Worm (Caenorhabditis elegans): Measurements from ENCODE around the gene cyp-14A5.

DNA sequence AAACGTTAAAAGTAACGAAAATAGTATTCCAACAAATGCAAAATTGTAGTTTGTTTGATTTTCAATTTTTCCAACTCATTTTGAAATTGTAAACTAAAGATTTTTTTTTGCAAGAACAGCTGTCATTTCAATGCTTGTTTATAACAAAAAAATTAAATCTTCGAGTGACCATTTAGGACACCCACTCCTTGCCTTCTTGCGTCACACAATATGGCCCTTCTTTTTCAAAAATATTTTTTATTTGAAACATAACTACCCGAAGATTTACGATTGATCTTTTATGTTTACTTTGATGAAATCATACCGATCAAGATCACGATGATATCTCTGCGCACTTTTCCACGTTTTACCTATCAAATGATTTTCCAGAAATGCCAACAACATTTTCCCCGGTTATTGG is 36.7 kb upstream of the cyp-14A5 start, which contains the start of gene ZC317.2:
- no peak for TF ChIP-seq tbx-2 (tag; optimal IDR thresholded peaks at IDR 0.05)
- TF ChIP-seq fos-1 (tag; optimal IDR thresholded peaks at IDR 0.05), result no peak
- TF ChIP-seq snpc-4 (tag; optimal IDR thresholded peaks at IDR 0.05), result no peak
